Fruit fly (Drosophila melanogaster) whole organism, prepupa: Measurements from ENCODE around the gene Argl.

Source experiments
- Blimp-1 ChIP-seq: fragments of 200-800 bp; sonication (Bioruptor generic); optimal IDR thresholded peaks from 3 replicates; lab custom pipeline; 2017; ENCODE audit warnings: missing biosample characterization, missing genetic modification characterization, mild to moderate bottlenecking, moderate library complexity, missing genetic modification reagents
- CG10631 ChIP-seq: fragments of 200-800 bp; sonication (Bioruptor generic); optimal IDR thresholded peaks from 2 replicates; lab custom pipeline; 2016; ENCODE audit warnings: missing biosample characterization, missing genetic modification characterization
- CG10669 ChIP-seq: fragments of 200-800 bp; sonication (Bioruptor generic); optimal IDR thresholded peaks from 3 replicates; lab custom pipeline; 2018; ENCODE audit warnings: missing biosample characterization, mild to moderate bottlenecking, missing genetic modification characterization, moderate library complexity
- CG11294 ChIP-seq: fragments of 200-800 bp; sonication (Bioruptor generic); IDR thresholded peaks from 2 replicates; pipeline ENCODE4 v1.3.6; 2022; ENCODE audit warnings: missing biosample characterization, missing genetic modification characterization
- CG11762 ChIP-seq: fragments of 200-800 bp; sonication (Bioruptor generic); optimal IDR thresholded peaks from 3 replicates; lab custom pipeline; 2016; ENCODE audit warnings: missing biosample characterization, missing genetic modification characterization; ENCODE audit not compliant: insufficient read depth
- CG15336 ChIP-seq: fragments of 200-800 bp; sonication (Bioruptor generic); IDR thresholded peaks from 2 replicates; pipeline ENCODE4 v1.3.6; 2022; ENCODE audit warnings: missing biosample characterization, missing genetic modification characterization
- CG1621 ChIP-seq: fragments of 200-800 bp; sonication (Bioruptor generic); optimal IDR thresholded peaks from 3 replicates; lab custom pipeline; 2018; ENCODE audit warnings: missing biosample characterization, mild to moderate bottlenecking, missing genetic modification characterization
- CG16779 ChIP-seq: fragments of 200-800 bp; sonication (Bioruptor generic); optimal IDR thresholded peaks from 3 replicates; lab custom pipeline; 2017; ENCODE audit warnings: missing biosample characterization, mild to moderate bottlenecking, missing genetic modification characterization
- CG3032 ChIP-seq: fragments of 200-800 bp; optimal IDR thresholded peaks from 2 replicates; lab custom pipeline; 2019; ENCODE audit warnings: missing biosample characterization, mild to moderate bottlenecking, missing genetic modification characterization, moderate library complexity
- CG31627 ChIP-seq: fragments of 200-800 bp; sonication (Bioruptor generic); optimal IDR thresholded peaks from 3 replicates; lab custom pipeline; 2016; ENCODE audit warnings: missing biosample characterization, missing genetic modification characterization
- CG32006 ChIP-seq: fragments of 200-800 bp; sonication (Bioruptor generic); optimal IDR thresholded peaks from 3 replicates; lab custom pipeline; 2017; ENCODE audit warnings: missing biosample characterization, mild to moderate bottlenecking, missing genetic modification characterization
- CG3919 ChIP-seq: fragments of 200-800 bp; sonication (Bioruptor generic); optimal IDR thresholded peaks from 3 replicates; lab custom pipeline; 2016; ENCODE audit warnings: missing biosample characterization, missing genetic modification characterization
- CG4318 ChIP-seq: fragments of 200-800 bp; sonication (Bioruptor generic); optimal IDR thresholded peaks from 3 replicates; lab custom pipeline; 2017; ENCODE audit warnings: missing biosample characterization, mild to moderate bottlenecking, missing genetic modification characterization
- CG6163 ChIP-seq: fragments of 200-800 bp; sonication (Bioruptor generic); IDR thresholded peaks from 3 replicates; pipeline ENCODE4 v1.3.6; 2022; ENCODE audit warnings: missing biosample characterization, missing genetic modification characterization
- CG6276 ChIP-seq: fragments of 200-800 bp; sonication (Bioruptor generic); optimal IDR thresholded peaks from 2 replicates; lab custom pipeline; 2017; ENCODE audit warnings: missing biosample characterization, mild to moderate bottlenecking, missing genetic modification characterization
- CG6808 ChIP-seq: fragments of 200-800 bp; sonication (Bioruptor generic); optimal IDR thresholded peaks from 3 replicates; lab custom pipeline; 2017; ENCODE audit warnings: missing biosample characterization, missing genetic modification characterization, mild to moderate bottlenecking, moderate library complexity, missing genetic modification reagents
- CG6854 ChIP-seq: fragments of 200-800 bp; sonication (Bioruptor generic); optimal IDR thresholded peaks from 2 replicates; lab custom pipeline; 2017; ENCODE audit warnings: missing biosample characterization, mild to moderate bottlenecking, missing genetic modification characterization
- CG8319 ChIP-seq: fragments of 200-800 bp; sonication (Bioruptor generic); optimal IDR thresholded peaks from 3 replicates; lab custom pipeline; 2016; ENCODE audit warnings: missing biosample characterization, missing genetic modification characterization
- CG9139 ChIP-seq: fragments of 200-800 bp; sonication (Bioruptor generic); optimal IDR thresholded peaks from 3 replicates; lab custom pipeline; 2017; ENCODE audit warnings: missing biosample characterization, mild to moderate bottlenecking, missing genetic modification characterization
- Eip75B ChIP-seq: fragments of 200-800 bp; sonication (Bioruptor generic); optimal IDR thresholded peaks from 3 replicates; lab custom pipeline; 2016; ENCODE audit warnings: missing biosample characterization, missing genetic modification characterization
- Eip93F ChIP-seq: fragments of 200-800 bp; sonication (Bioruptor generic); optimal IDR thresholded peaks from 2 replicates; lab custom pipeline; 2016; ENCODE audit warnings: missing biosample characterization, mild to moderate bottlenecking, missing genetic modification characterization
- Ets21C ChIP-seq: fragments of 200-800 bp; sonication (Bioruptor generic); optimal IDR thresholded peaks from 3 replicates; lab custom pipeline; 2016; ENCODE audit warnings: missing biosample characterization, missing genetic modification characterization
- Ets96B ChIP-seq: fragments of 200-800 bp; optimal IDR thresholded peaks from 2 replicates; lab custom pipeline; 2019; ENCODE audit warnings: missing biosample characterization, mild to moderate bottlenecking, missing genetic modification characterization, moderate library complexity
- Gug ChIP-seq: fragments of 200-800 bp; sonication (Bioruptor generic); IDR thresholded peaks from 2 replicates; pipeline ENCODE4 v1.3.6; 2022; ENCODE audit warnings: missing biosample characterization, missing genetic modification characterization
- Hr38 ChIP-seq: sonication (Bioruptor generic); optimal IDR thresholded peaks from 2 replicates; lab custom pipeline; 2016; ENCODE audit warnings: missing biosample characterization, missing genetic modification characterization
- Lpt ChIP-seq: fragments of 200-800 bp; sonication (Bioruptor generic); optimal IDR thresholded peaks from 3 replicates; lab custom pipeline; 2016; ENCODE audit warnings: missing biosample characterization, missing genetic modification characterization
- Sox102F ChIP-seq: fragments of 200-800 bp; sonication (Bioruptor generic); optimal IDR thresholded peaks from 2 replicates; lab custom pipeline; 2016; ENCODE audit warnings: missing biosample characterization, mild to moderate bottlenecking, missing genetic modification characterization
- achi ChIP-seq: fragments of 200-800 bp; sonication (Bioruptor generic); optimal IDR thresholded peaks from 3 replicates; lab custom pipeline; 2016; ENCODE audit warnings: missing biosample characterization, missing genetic modification characterization
- acj6 ChIP-seq: fragments of 200-800 bp; sonication (Bioruptor generic); optimal IDR thresholded peaks from 3 replicates; lab custom pipeline; 2016; ENCODE audit warnings: missing biosample characterization, missing genetic modification characterization
- cyc ChIP-seq: fragments of 200-800 bp; sonication (Bioruptor generic); optimal IDR thresholded peaks from 3 replicates; lab custom pipeline; 2016; ENCODE audit warnings: missing biosample characterization, missing genetic modification characterization
- dac ChIP-seq: fragments of 200-800 bp; sonication (Bioruptor generic); optimal IDR thresholded peaks from 2 replicates; lab custom pipeline; 2017; ENCODE audit warnings: missing biosample characterization, mild to moderate bottlenecking, missing genetic modification characterization
- dsx ChIP-seq: fragments of 200-800 bp; optimal IDR thresholded peaks from 3 replicates; lab custom pipeline; 2019; ENCODE audit warnings: missing biosample characterization, mild to moderate bottlenecking, missing genetic modification characterization, moderate library complexity; ENCODE audit not compliant: poor library complexity, severe bottlenecking
- eg ChIP-seq: fragments of 200-800 bp; sonication (Bioruptor generic); IDR thresholded peaks from 3 replicates; pipeline ENCODE4 v1.3.6; 2022; ENCODE audit warnings: missing biosample characterization, missing genetic modification characterization
- esn ChIP-seq: fragments of 200-800 bp; sonication (Bioruptor generic); optimal IDR thresholded peaks from 2 replicates; lab custom pipeline; 2016; ENCODE audit warnings: missing biosample characterization, mild to moderate bottlenecking, missing genetic modification characterization, moderate library complexity
- fd59A ChIP-seq: fragments of 200-800 bp; sonication (Bioruptor generic); optimal IDR thresholded peaks from 2 replicates; lab custom pipeline; 2017; ENCODE audit warnings: missing biosample characterization, mild to moderate bottlenecking, missing genetic modification characterization, missing genetic modification reagents
- lz ChIP-seq: fragments of 200-800 bp; sonication (Bioruptor generic); optimal IDR thresholded peaks from 3 replicates; lab custom pipeline; 2016; ENCODE audit warnings: missing biosample characterization, missing genetic modification characterization
- net ChIP-seq: fragments of 200-800 bp; sonication (Bioruptor generic); optimal IDR thresholded peaks from 3 replicates; lab custom pipeline; 2016; ENCODE audit warnings: missing biosample characterization, missing genetic modification characterization
- pdm3 ChIP-seq: fragments of 200-800 bp; sonication (Bioruptor generic); optimal IDR thresholded peaks from 3 replicates; lab custom pipeline; 2016; ENCODE audit warnings: missing biosample characterization, missing genetic modification characterization
- salr ChIP-seq, 2 experiments: fragments of 200-800 bp; sonication (Bioruptor generic); optimal IDR thresholded peaks; 3 replicates each; lab custom pipeline; 2016 to 2018; ENCODE audit warnings: missing biosample characterization in 2 of 2, missing genetic modification characterization in 2 of 2, mild to moderate bottlenecking in 1 of 2
- spab ChIP-seq: fragments of 200-800 bp; sonication (Bioruptor generic); optimal IDR thresholded peaks from 2 replicates; lab custom pipeline; 2017; ENCODE audit warnings: missing biosample characterization, mild to moderate bottlenecking, missing genetic modification characterization, missing genetic modification reagents
- svp ChIP-seq: fragments of 200-800 bp; sonication (Bioruptor generic); peaks from one replicate; lab custom pipeline; 2016; ENCODE audit warnings: missing biosample characterization, missing genetic modification characterization
- topi ChIP-seq: fragments of 200-800 bp; sonication (Bioruptor generic); optimal IDR thresholded peaks from 3 replicates; lab custom pipeline; 2016; ENCODE audit warnings: missing biosample characterization, missing genetic modification characterization
- vri ChIP-seq: fragments of 200-800 bp; sonication (Bioruptor generic); optimal IDR thresholded peaks from 3 replicates; lab custom pipeline; 2016; ENCODE audit warnings: missing biosample characterization, mild to moderate bottlenecking, missing genetic modification characterization

Argl gene

DNA sequence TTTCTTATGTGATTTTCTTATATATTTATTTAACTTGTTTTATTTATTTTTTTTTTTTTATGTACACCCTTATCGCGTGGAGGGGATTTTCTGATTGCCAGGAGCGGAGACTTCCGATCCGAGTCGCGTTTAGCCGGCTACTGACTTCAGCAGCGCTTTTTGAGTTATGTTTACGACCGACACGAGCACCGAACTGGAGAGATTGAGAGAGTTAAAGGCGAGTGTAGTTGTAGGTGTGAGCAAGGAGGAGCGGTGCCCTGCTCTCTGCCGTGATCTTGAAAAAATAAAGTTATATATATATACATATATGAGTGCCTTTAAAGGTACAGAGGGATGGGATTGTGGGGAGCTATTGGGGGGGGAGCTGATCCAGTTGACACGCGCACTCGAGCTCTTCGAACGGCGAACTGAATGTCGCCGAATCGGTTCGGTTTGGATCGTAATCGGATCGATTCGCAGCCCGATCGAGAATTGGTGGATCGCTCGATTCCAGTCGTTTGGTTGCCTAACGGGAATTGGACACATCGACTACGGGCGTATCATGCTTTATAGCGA is 47.2 kb upstream of the Argl start, which contains the start of gene rost (continued):
- TF ChIP-seq CG10631 = no peak
- TF ChIP-seq CG31627 = no peak
- peak; percentile 46 for TF ChIP-seq Lpt (GFP tag; lab: Kevin White, UChicago)
- TF ChIP-seq CG6854 = peak; percentile 51
- TF ChIP-seq CG3032 (tag; lab: Kevin White, UChicago) = no peak
- TF ChIP-seq spab (GFP tag; lab: Kevin White, UChicago) = peak; percentile 40
- no peak for TF ChIP-seq net (GFP tag; lab: Kevin White, UChicago)
- TF ChIP-seq svp (GFP tag; lab: Kevin White, UChicago) = peak; percentile 86
- no peak for TF ChIP-seq CG32006
- no peak for TF ChIP-seq lz (GFP tag; lab: Kevin White, UChicago)
- TF ChIP-seq CG3919 = peak; percentile 9
- TF ChIP-seq CG4318 (GFP tag; lab: Kevin White, UChicago) = no peak
- TF ChIP-seq CG10669 (GFP tag; lab: Kevin White, UChicago) = peak; percentile 3
- no peak for TF ChIP-seq CG11294
- TF ChIP-seq cyc (GFP tag; lab: Kevin White, UChicago) = no peak
- TF ChIP-seq dac = no peak
- TF ChIP-seq Ets21C (GFP tag; lab: Kevin White, UChicago) = no peak
- TF ChIP-seq eg (GFP tag; lab: Robert Waterston, UW) = no peak
- TF ChIP-seq vri (GFP tag; lab: Kevin White, UChicago) = peak; percentile 77
- peak; percentile 27 for TF ChIP-seq CG9139
- TF ChIP-seq achi (GFP tag; lab: Kevin White, UChicago) = peak; percentile 10
- no peak for TF ChIP-seq CG15336 (GFP tag; lab: Robert Waterston, UW)
- peak; percentile 26 for TF ChIP-seq Sox102F
- no peak for TF ChIP-seq fd59A
- TF ChIP-seq Ets96B (tag; lab: Kevin White, UChicago) = no peak
- peak; percentile 17 for TF ChIP-seq esn (GFP tag; lab: Kevin White, UChicago)
- TF ChIP-seq topi = peak; percentile 26
- TF ChIP-seq Blimp-1 (GFP tag; lab: Kevin White, UChicago) = no peak
- no peak for TF ChIP-seq CG6163 (GFP tag; lab: Robert Waterston, UW)
- no peak for TF ChIP-seq CG8319 (GFP tag; lab: Kevin White, UChicago)
- TF ChIP-seq dsx (GFP tag; lab: Kevin White, UChicago) = no peak
- TF ChIP-seq salr (GFP tag; optimal IDR thresholded peaks at IDR 0.05; lab: Kevin White, UChicago) = no peak

DNA sequence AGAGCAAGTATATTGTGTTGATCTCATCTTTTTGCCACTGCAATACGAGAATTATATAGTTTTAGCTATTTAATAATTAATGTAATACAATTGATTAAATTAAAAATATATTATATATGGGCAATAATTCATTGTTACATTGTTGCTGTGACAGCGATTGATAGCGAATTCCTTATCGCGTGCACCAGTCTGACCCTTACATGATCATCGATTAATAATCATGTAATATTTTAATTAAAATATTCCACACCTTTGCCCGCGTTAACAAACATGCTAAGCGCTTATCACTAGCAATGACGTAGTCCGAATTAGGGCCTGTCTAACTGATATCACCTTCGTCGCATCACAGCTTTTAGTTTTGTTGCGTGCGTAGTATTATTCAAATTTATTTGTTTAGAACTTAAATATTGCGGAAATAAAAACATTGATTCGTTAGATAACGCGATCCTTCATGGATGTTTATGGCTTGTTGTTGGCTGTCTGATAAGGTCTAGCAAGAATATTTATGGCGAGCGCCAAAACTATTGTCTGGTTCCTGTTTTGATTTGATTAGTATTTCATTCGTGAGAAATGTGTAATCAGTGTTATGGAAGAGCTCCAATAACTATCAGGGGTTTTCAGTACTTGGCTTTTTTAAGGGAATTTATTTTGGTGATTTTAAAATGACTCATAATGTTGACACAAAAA is 45.5 kb upstream of the Argl start:
- TF ChIP-seq svp (GFP tag; lab: Kevin White, UChicago) = peak; percentile 82
- no peak for TF ChIP-seq net (GFP tag; lab: Kevin White, UChicago)
- TF ChIP-seq dsx (GFP tag; lab: Kevin White, UChicago) = peak; percentile 92

DNA sequence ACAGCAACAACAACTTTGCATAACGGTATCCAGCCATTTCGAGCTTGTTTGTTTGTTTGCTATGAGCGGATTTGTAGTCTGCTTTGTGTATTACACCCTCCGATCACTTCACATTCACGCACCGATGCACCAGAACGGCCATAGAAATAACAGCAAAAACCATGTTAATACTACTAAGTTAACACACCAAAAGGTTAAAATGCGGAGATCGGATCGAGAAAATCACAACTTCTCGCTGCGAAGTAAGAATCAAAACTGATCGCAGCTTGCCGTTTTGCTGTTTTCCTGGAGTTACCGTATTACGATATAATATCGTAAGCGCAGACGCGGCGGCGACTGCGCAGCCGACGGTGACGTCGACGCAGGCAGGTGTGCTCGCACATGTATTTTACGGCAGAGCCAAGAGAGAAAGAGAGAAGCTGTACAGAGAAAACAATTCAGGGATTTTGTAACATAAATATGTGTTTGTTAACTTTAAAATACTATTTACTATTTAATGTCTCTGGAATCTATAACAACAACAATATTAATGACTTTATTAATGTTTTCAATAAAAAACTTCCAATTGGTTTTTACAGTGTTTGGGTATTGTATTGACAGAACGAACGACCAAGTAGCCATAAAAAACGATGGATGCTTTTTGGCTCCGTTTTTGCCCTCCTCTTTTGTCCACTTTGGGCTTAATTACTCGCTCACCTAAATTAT is 42.9 kb upstream of the Argl start, which contains the start of gene CG13101:
CG13101 (minus strand) TSS at position 259 of the 705 bp plus-strand sequence.
- TF ChIP-seq CG1621 (tag; lab: Kevin White, UChicago) (peak; percentile 90), Hr38 (no peak), acj6 (GFP tag; lab: Kevin White, UChicago) (peak; percentile 95), CG6276 (GFP tag; lab: Kevin White, UChicago) (peak; percentile 93), Gug (GFP tag; lab: Robert Waterston, UW) (peak; percentile 95), lz (GFP tag; lab: Kevin White, UChicago) (peak; percentile 94), pdm3 (GFP tag; lab: Kevin White, UChicago) (peak; percentile 96), CG32006 (peak; percentile 94), CG16779 (tag; lab: Kevin White, UChicago) (peak; percentile 76), CG8319 (GFP tag; lab: Kevin White, UChicago) (peak; percentile 88), CG11294 (peak; percentile 92), Eip93F (GFP tag; lab: Kevin White, UChicago) (peak; percentile 72), vri (GFP tag; lab: Kevin White, UChicago) (peak; percentile 95), svp (GFP tag; lab: Kevin White, UChicago) (peak; percentile 98), CG3919 (peak; percentile 98), salr (GFP tag; optimal IDR thresholded peaks at IDR 0.05; lab: Kevin White, UChicago) (peak; percentile 66 to 94), CG9139 (peak; percentile 84), Eip75B (GFP tag; lab: Kevin White, UChicago) (peak; percentile 91), CG6808 (GFP tag; lab: Kevin White, UChicago) (peak; percentile 88), topi (peak; percentile 97), CG11762 (peak; percentile 94), CG4318 (GFP tag; lab: Kevin White, UChicago) (peak; percentile 82), Sox102F (peak; percentile 94), spab (GFP tag; lab: Kevin White, UChicago) (peak; percentile 91), dac (peak; percentile 57)
